Fruit fly (Drosophila melanogaster) whole organism, adult: ENCODE results near the gene CG11384.

Source experiments
- CG11617 ChIP-seq: fragments of 200-800 bp; sonication (Bioruptor generic); optimal IDR thresholded peaks from 2 replicates; lab custom pipeline; 2017; ENCODE audit warnings: mild to moderate bottlenecking, missing biosample characterization, missing genetic modification reagents, missing genetic modification characterization
- CG12768 ChIP-seq: fragments of 200-800 bp; sonication (Bioruptor generic); optimal IDR thresholded peaks from 2 replicates; lab custom pipeline; 2017; ENCODE audit warnings: missing biosample characterization, missing genetic modification characterization, mild to moderate bottlenecking, moderate library complexity, missing genetic modification reagents
- CG14711 ChIP-seq: fragments of 200-800 bp; sonication (Bioruptor generic); optimal IDR thresholded peaks from 2 replicates; lab custom pipeline; 2018; ENCODE audit warnings: missing biosample characterization, mild to moderate bottlenecking, missing genetic modification characterization, moderate library complexity
- CG1620 ChIP-seq: fragments of 200-800 bp; sonication (Bioruptor generic); optimal IDR thresholded peaks from 2 replicates; lab custom pipeline; 2016; ENCODE audit warnings: missing biosample characterization, missing genetic modification characterization
- CG33017 ChIP-seq: fragments of 200-800 bp; sonication (Bioruptor generic); optimal IDR thresholded peaks from 2 replicates; lab custom pipeline; 2018; ENCODE audit warnings: missing biosample characterization, mild to moderate bottlenecking, missing genetic modification characterization, moderate library complexity
- CG5204 ChIP-seq: fragments of 200-800 bp; sonication (Bioruptor generic); optimal IDR thresholded peaks from 2 replicates; lab custom pipeline; 2016; ENCODE audit warnings: missing biosample characterization, missing genetic modification characterization
- CG7045 ChIP-seq: fragments of 200-800 bp; sonication (Bioruptor generic); optimal IDR thresholded peaks from 2 replicates; lab custom pipeline; 2017; ENCODE audit warnings: missing biosample characterization, mild to moderate bottlenecking, missing genetic modification characterization
- CG7101 ChIP-seq: fragments of 200-800 bp; sonication (Bioruptor generic); optimal IDR thresholded peaks from 2 replicates; lab custom pipeline; 2018; ENCODE audit warnings: missing biosample characterization, mild to moderate bottlenecking, missing genetic modification characterization, moderate library complexity
- Clk ChIP-seq: fragments of 200-800 bp; sonication (Bioruptor generic); optimal IDR thresholded peaks from 2 replicates; lab custom pipeline; 2017; ENCODE audit warnings: missing biosample characterization, missing genetic modification characterization
- Crg-1 ChIP-seq: fragments of 200-800 bp; sonication (Bioruptor generic); optimal IDR thresholded peaks from 2 replicates; lab custom pipeline; 2016; ENCODE audit warnings: missing biosample characterization, missing genetic modification characterization
- Hr96 ChIP-seq: fragments of 200-800 bp; sonication (Bioruptor generic); optimal IDR thresholded peaks from 2 replicates; lab custom pipeline; 2016; ENCODE audit warnings: missing biosample characterization, missing genetic modification characterization
- Mnt ChIP-seq: fragments of 200-800 bp; sonication (Bioruptor generic); optimal IDR thresholded peaks from 2 replicates; lab custom pipeline; 2016; ENCODE audit warnings: missing biosample characterization, mild to moderate bottlenecking, missing genetic modification characterization
- bab1 ChIP-seq: fragments of 200-800 bp; sonication (Bioruptor generic); optimal IDR thresholded peaks from 3 replicates; lab custom pipeline; 2019; ENCODE audit warnings: missing biosample characterization, mild to moderate bottlenecking, missing genetic modification characterization, moderate library complexity
- cic ChIP-seq: fragments of 200-800 bp; sonication (Bioruptor generic); optimal IDR thresholded peaks from 2 replicates; lab custom pipeline; 2017; ENCODE audit warnings: missing biosample characterization, mild to moderate bottlenecking, missing genetic modification characterization, moderate library complexity
- cnc ChIP-seq, 2 experiments: fragments of >200 bp; optimal IDR thresholded peaks; 2 replicates each; lab custom pipeline; 2017
- kay ChIP-seq: fragments of 200-800 bp; sonication (Bioruptor generic); peaks from one replicate; lab custom pipeline; 2016; ENCODE audit warnings: missing biosample characterization, missing genetic modification characterization, borderline replicate concordance
- ovo ChIP-seq: fragments of 200-800 bp; sonication (Bioruptor generic); optimal IDR thresholded peaks from 2 replicates; lab custom pipeline; 2016; ENCODE audit warnings: missing biosample characterization, missing genetic modification characterization
- pad ChIP-seq: fragments of 200-800 bp; sonication (Bioruptor generic); optimal IDR thresholded peaks from 3 replicates; lab custom pipeline; 2017; ENCODE audit warnings: missing biosample characterization, missing genetic modification characterization, mild to moderate bottlenecking, moderate library complexity, missing genetic modification reagents
- tj ChIP-seq: fragments of 200-800 bp; sonication (Bioruptor generic); optimal IDR thresholded peaks from 3 replicates; lab custom pipeline; 2017; ENCODE audit warnings: missing biosample characterization, mild to moderate bottlenecking, missing genetic modification characterization, moderate library complexity
- toe ChIP-seq: fragments of 200-800 bp; sonication (Bioruptor generic); optimal IDR thresholded peaks from 2 replicates; lab custom pipeline; 2016; ENCODE audit warnings: missing biosample characterization, missing genetic modification characterization

CG11384 gene

dm6 chrX:1197862-1198261 lies 22.0 kb upstream of the CG11384 start:
- TF ChIP-seq CG5204 (no peak), toe (GFP tag; lab: Kevin White, UChicago) (no peak), CG11617 (GFP tag; lab: Kevin White, UChicago) (no peak), CG33017 (no peak), ovo (no peak), Mnt (no peak), pad (GFP tag; lab: Kevin White, UChicago) (no peak), CG14711 (tag; lab: Kevin White, UChicago) (no peak), bab1 (GFP tag; lab: Kevin White, UChicago) (no peak), Crg-1 (GFP tag; lab: Kevin White, UChicago) (no peak), cic (GFP tag; lab: Kevin White, UChicago) (no peak), Clk (GFP tag; lab: Kevin White, UChicago) (no peak), kay (GFP tag; lab: Kevin White, UChicago) (no peak)

- TF ChIP-seq tj (GFP tag; lab: Kevin White, UChicago) (peak; percentile 41), CG12768 (GFP tag; lab: Kevin White, UChicago) (no peak), pad (GFP tag; lab: Kevin White, UChicago) (no peak)
Observed at dm6 chrX:1191008-1191407, 15.2 kb upstream of the CG11384 start, which contains the start of gene CG11380. Gene CG11380 (plus strand): TSS chrX:1191308.

- no peak for TF ChIP-seq kay (GFP tag; lab: Kevin White, UChicago)
- TF ChIP-seq CG5204, result no peak
- no peak for TF ChIP-seq toe (GFP tag; lab: Kevin White, UChicago)
- TF ChIP-seq bab1 (GFP tag; lab: Kevin White, UChicago), result no peak
- TF ChIP-seq tj (GFP tag; lab: Kevin White, UChicago), result no peak
- TF ChIP-seq ovo, result no peak
- no peak for TF ChIP-seq Crg-1 (GFP tag; lab: Kevin White, UChicago)
Observed at dm6 chrX:1184478-1184877, 8.6 kb upstream of the CG11384 start, which contains the start of gene CG14626. Gene CG14626 (plus strand): TSS chrX:1184778.

dm6 chrX:1183742-1184141 lies 7.9 kb upstream of the CG11384 start:
- TF ChIP-seq CG1620 (GFP tag; lab: Kevin White, UChicago) (no peak), CG5204 (no peak), CG14711 (tag; lab: Kevin White, UChicago) (no peak), ovo (no peak), CG33017 (no peak), pad (GFP tag; lab: Kevin White, UChicago) (no peak), CG12768 (GFP tag; lab: Kevin White, UChicago) (no peak), Clk (GFP tag; lab: Kevin White, UChicago) (no peak), toe (GFP tag; lab: Kevin White, UChicago) (no peak), CG7101 (tag; lab: Kevin White, UChicago) (no peak), Hr96 (GFP tag; lab: Kevin White, UChicago) (no peak), Mnt (no peak), CG7045 (no peak), kay (GFP tag; lab: Kevin White, UChicago) (no peak), Crg-1 (GFP tag; lab: Kevin White, UChicago) (no peak)

dm6 chrX:1181320-1181719 lies 5.5 kb upstream of the CG11384 start, which contains the start of gene CG14627:
Gene CG14627 (plus strand): TSS chrX:1181620.
- TF ChIP-seq CG5204 (no peak), toe (GFP tag; lab: Kevin White, UChicago) (no peak), Crg-1 (GFP tag; lab: Kevin White, UChicago) (no peak), CG33017 (no peak), Clk (GFP tag; lab: Kevin White, UChicago) (no peak), cic (GFP tag; lab: Kevin White, UChicago) (no peak), kay (GFP tag; lab: Kevin White, UChicago) (no peak), CG12768 (GFP tag; lab: Kevin White, UChicago) (no peak), CG1620 (GFP tag; lab: Kevin White, UChicago) (no peak)

- TF ChIP-seq CG1620 (GFP tag; lab: Kevin White, UChicago) (no peak), CG5204 (no peak), cnc (optimal IDR thresholded peaks at IDR 0.05; lab: Kevin White, UChicago) (no peak), CG14711 (tag; lab: Kevin White, UChicago) (no peak), CG11617 (GFP tag; lab: Kevin White, UChicago) (no peak), CG7045 (no peak), Crg-1 (GFP tag; lab: Kevin White, UChicago) (no peak), toe (GFP tag; lab: Kevin White, UChicago) (no peak), ovo (no peak), tj (GFP tag; lab: Kevin White, UChicago) (no peak)
Observed at dm6 chrX:1180865-1181264, 5.0 kb upstream of the CG11384 start.

dm6 chrX:1179865-1180264 lies 4.0 kb upstream of the CG11384 start, which contains the start of gene CG11379:
Gene CG11379 (plus strand): TSS chrX:1180165.
- TF ChIP-seq CG14711 (tag; lab: Kevin White, UChicago), result no peak
- no peak for TF ChIP-seq CG7045
- TF ChIP-seq Crg-1 (GFP tag; lab: Kevin White, UChicago), result no peak
- TF ChIP-seq cnc (optimal IDR thresholded peaks at IDR 0.05; lab: Kevin White, UChicago), result no peak
- TF ChIP-seq CG12768 (GFP tag; lab: Kevin White, UChicago), result no peak
- no peak for TF ChIP-seq bab1 (GFP tag; lab: Kevin White, UChicago)
- no peak for TF ChIP-seq CG11617 (GFP tag; lab: Kevin White, UChicago)
- TF ChIP-seq Clk (GFP tag; lab: Kevin White, UChicago), result no peak
- no peak for TF ChIP-seq CG7101 (tag; lab: Kevin White, UChicago)
- TF ChIP-seq Mnt, result no peak
- no peak for TF ChIP-seq pad (GFP tag; lab: Kevin White, UChicago)
- no peak for TF ChIP-seq CG5204
- no peak for TF ChIP-seq tj (GFP tag; lab: Kevin White, UChicago)
- TF ChIP-seq ovo, result no peak
- TF ChIP-seq CG1620 (GFP tag; lab: Kevin White, UChicago), result no peak
- no peak for TF ChIP-seq CG33017
- TF ChIP-seq Hr96 (GFP tag; lab: Kevin White, UChicago), result no peak
- TF ChIP-seq toe (GFP tag; lab: Kevin White, UChicago), result no peak
- no peak for TF ChIP-seq cic (GFP tag; lab: Kevin White, UChicago)
